Fruit fly (Drosophila melanogaster) whole organism, prepupa: ENCODE measurements around the gene beag.

Source experiments
- CG10631 ChIP-seq: fragments of 200-800 bp; sonication (Bioruptor generic); optimal IDR thresholded peaks from 2 replicates; lab custom pipeline; 2016; ENCODE audit warnings: missing biosample characterization, missing genetic modification characterization
- CG11294 ChIP-seq: fragments of 200-800 bp; sonication (Bioruptor generic); IDR thresholded peaks from 2 replicates; pipeline ENCODE4 v1.3.6; 2022; ENCODE audit warnings: missing biosample characterization, missing genetic modification characterization
- CG11762 ChIP-seq: fragments of 200-800 bp; sonication (Bioruptor generic); optimal IDR thresholded peaks from 3 replicates; lab custom pipeline; 2016; ENCODE audit warnings: missing biosample characterization, missing genetic modification characterization; ENCODE audit not compliant: insufficient read depth
- CG11902 ChIP-seq: fragments of 200-800 bp; sonication (Bioruptor generic); optimal IDR thresholded peaks from 3 replicates; lab custom pipeline; 2016; ENCODE audit warnings: missing biosample characterization, missing genetic modification characterization
- CG15336 ChIP-seq: fragments of 200-800 bp; sonication (Bioruptor generic); IDR thresholded peaks from 2 replicates; pipeline ENCODE4 v1.3.6; 2022; ENCODE audit warnings: missing biosample characterization, missing genetic modification characterization
- CG1621 ChIP-seq: fragments of 200-800 bp; sonication (Bioruptor generic); optimal IDR thresholded peaks from 3 replicates; lab custom pipeline; 2018; ENCODE audit warnings: missing biosample characterization, mild to moderate bottlenecking, missing genetic modification characterization
- CG3032 ChIP-seq: fragments of 200-800 bp; optimal IDR thresholded peaks from 2 replicates; lab custom pipeline; 2019; ENCODE audit warnings: missing biosample characterization, mild to moderate bottlenecking, missing genetic modification characterization, moderate library complexity
- CG31627 ChIP-seq: fragments of 200-800 bp; sonication (Bioruptor generic); optimal IDR thresholded peaks from 3 replicates; lab custom pipeline; 2016; ENCODE audit warnings: missing biosample characterization, missing genetic modification characterization
- CG34406 ChIP-seq: fragments of 200-800 bp; sonication (Bioruptor generic); optimal IDR thresholded peaks from 3 replicates; lab custom pipeline; 2016; ENCODE audit warnings: missing biosample characterization, missing genetic modification characterization
- CG3919 ChIP-seq: fragments of 200-800 bp; sonication (Bioruptor generic); optimal IDR thresholded peaks from 3 replicates; lab custom pipeline; 2016; ENCODE audit warnings: missing biosample characterization, missing genetic modification characterization
- CG4318 ChIP-seq: fragments of 200-800 bp; sonication (Bioruptor generic); optimal IDR thresholded peaks from 3 replicates; lab custom pipeline; 2017; ENCODE audit warnings: missing biosample characterization, mild to moderate bottlenecking, missing genetic modification characterization
- CG6163 ChIP-seq: fragments of 200-800 bp; sonication (Bioruptor generic); IDR thresholded peaks from 3 replicates; pipeline ENCODE4 v1.3.6; 2022; ENCODE audit warnings: missing biosample characterization, missing genetic modification characterization
- CG6276 ChIP-seq: fragments of 200-800 bp; sonication (Bioruptor generic); optimal IDR thresholded peaks from 2 replicates; lab custom pipeline; 2017; ENCODE audit warnings: missing biosample characterization, mild to moderate bottlenecking, missing genetic modification characterization
- CG6792 ChIP-seq: fragments of 200-800 bp; sonication (Bioruptor generic); optimal IDR thresholded peaks from 3 replicates; lab custom pipeline; 2016; ENCODE audit warnings: missing biosample characterization, missing genetic modification characterization
- CG8119 ChIP-seq: fragments of 200-800 bp; sonication (Bioruptor generic); IDR thresholded peaks from 3 replicates; pipeline ENCODE4 v1.3.6; 2022; ENCODE audit warnings: missing biosample characterization, missing genetic modification characterization
- CG8632 ChIP-seq: fragments of 200-800 bp; sonication (Bioruptor generic); optimal IDR thresholded peaks from 3 replicates; lab custom pipeline; 2016; ENCODE audit warnings: missing biosample characterization, missing genetic modification characterization
- Eip75B ChIP-seq: fragments of 200-800 bp; sonication (Bioruptor generic); optimal IDR thresholded peaks from 3 replicates; lab custom pipeline; 2016; ENCODE audit warnings: missing biosample characterization, missing genetic modification characterization
- Eip78C ChIP-seq: fragments of 200-800 bp; sonication (Bioruptor generic); peaks from one replicate; lab custom pipeline; 2016; ENCODE audit warnings: missing biosample characterization, missing genetic modification characterization
- Ets96B ChIP-seq: fragments of 200-800 bp; optimal IDR thresholded peaks from 2 replicates; lab custom pipeline; 2019; ENCODE audit warnings: missing biosample characterization, mild to moderate bottlenecking, missing genetic modification characterization, moderate library complexity
- Gug ChIP-seq: fragments of 200-800 bp; sonication (Bioruptor generic); IDR thresholded peaks from 2 replicates; pipeline ENCODE4 v1.3.6; 2022; ENCODE audit warnings: missing biosample characterization, missing genetic modification characterization
- Hr38 ChIP-seq: sonication (Bioruptor generic); optimal IDR thresholded peaks from 2 replicates; lab custom pipeline; 2016; ENCODE audit warnings: missing biosample characterization, missing genetic modification characterization
- Hr39 ChIP-seq: fragments of 200-800 bp; sonication (Bioruptor generic); optimal IDR thresholded peaks from 2 replicates; lab custom pipeline; 2016; ENCODE audit warnings: missing biosample characterization, missing genetic modification characterization
- Hr4 ChIP-seq: fragments of 200-800 bp; sonication (Bioruptor generic); optimal IDR thresholded peaks from 3 replicates; lab custom pipeline; 2016; ENCODE audit warnings: missing biosample characterization, missing genetic modification characterization
- Lpt ChIP-seq: fragments of 200-800 bp; sonication (Bioruptor generic); optimal IDR thresholded peaks from 3 replicates; lab custom pipeline; 2016; ENCODE audit warnings: missing biosample characterization, missing genetic modification characterization
- OdsH ChIP-seq: fragments of 200-800 bp; sonication (Bioruptor generic); optimal IDR thresholded peaks from 3 replicates; lab custom pipeline; 2016; ENCODE audit warnings: missing biosample characterization, missing genetic modification characterization
- Sox14 ChIP-seq: fragments of 200-800 bp; sonication (Bioruptor generic); optimal IDR thresholded peaks from 3 replicates; lab custom pipeline; 2016; ENCODE audit warnings: missing biosample characterization, missing genetic modification characterization
- achi ChIP-seq: fragments of 200-800 bp; sonication (Bioruptor generic); optimal IDR thresholded peaks from 3 replicates; lab custom pipeline; 2016; ENCODE audit warnings: missing biosample characterization, missing genetic modification characterization
- acj6 ChIP-seq: fragments of 200-800 bp; sonication (Bioruptor generic); optimal IDR thresholded peaks from 3 replicates; lab custom pipeline; 2016; ENCODE audit warnings: missing biosample characterization, missing genetic modification characterization
- cyc ChIP-seq: fragments of 200-800 bp; sonication (Bioruptor generic); optimal IDR thresholded peaks from 3 replicates; lab custom pipeline; 2016; ENCODE audit warnings: missing biosample characterization, missing genetic modification characterization
- eg ChIP-seq: fragments of 200-800 bp; sonication (Bioruptor generic); IDR thresholded peaks from 3 replicates; pipeline ENCODE4 v1.3.6; 2022; ENCODE audit warnings: missing biosample characterization, missing genetic modification characterization
- esn ChIP-seq: fragments of 200-800 bp; sonication (Bioruptor generic); optimal IDR thresholded peaks from 2 replicates; lab custom pipeline; 2016; ENCODE audit warnings: missing biosample characterization, mild to moderate bottlenecking, missing genetic modification characterization, moderate library complexity
- fd59A ChIP-seq: fragments of 200-800 bp; sonication (Bioruptor generic); optimal IDR thresholded peaks from 2 replicates; lab custom pipeline; 2017; ENCODE audit warnings: missing biosample characterization, mild to moderate bottlenecking, missing genetic modification characterization, missing genetic modification reagents
- fd85E ChIP-seq: fragments of 200-800 bp; sonication (Bioruptor generic); optimal IDR thresholded peaks from 3 replicates; lab custom pipeline; 2016; ENCODE audit warnings: missing biosample characterization, missing genetic modification characterization
- lz ChIP-seq: fragments of 200-800 bp; sonication (Bioruptor generic); optimal IDR thresholded peaks from 3 replicates; lab custom pipeline; 2016; ENCODE audit warnings: missing biosample characterization, missing genetic modification characterization
- pdm3 ChIP-seq: fragments of 200-800 bp; sonication (Bioruptor generic); optimal IDR thresholded peaks from 3 replicates; lab custom pipeline; 2016; ENCODE audit warnings: missing biosample characterization, missing genetic modification characterization
- salr ChIP-seq, 2 experiments: fragments of 200-800 bp; sonication (Bioruptor generic); optimal IDR thresholded peaks; 3 replicates each; lab custom pipeline; 2016 to 2018; ENCODE audit warnings: missing biosample characterization in 2 of 2, missing genetic modification characterization in 2 of 2, mild to moderate bottlenecking in 1 of 2
- spab ChIP-seq: fragments of 200-800 bp; sonication (Bioruptor generic); optimal IDR thresholded peaks from 2 replicates; lab custom pipeline; 2017; ENCODE audit warnings: missing biosample characterization, mild to moderate bottlenecking, missing genetic modification characterization, missing genetic modification reagents
- ss ChIP-seq, 2 experiments: fragments of 200-800 bp; sonication (Bioruptor generic); optimal IDR thresholded peaks; 2 replicates in 1 of 2; 3 replicates in 1 of 2; lab custom pipeline; 2017 to 2018; ENCODE audit warnings: mild to moderate bottlenecking in 2 of 2, missing biosample characterization in 2 of 2, missing genetic modification characterization in 2 of 2, moderate library complexity in 1 of 2
- svp ChIP-seq: fragments of 200-800 bp; sonication (Bioruptor generic); peaks from one replicate; lab custom pipeline; 2016; ENCODE audit warnings: missing biosample characterization, missing genetic modification characterization
- topi ChIP-seq: fragments of 200-800 bp; sonication (Bioruptor generic); optimal IDR thresholded peaks from 3 replicates; lab custom pipeline; 2016; ENCODE audit warnings: missing biosample characterization, missing genetic modification characterization
- vri ChIP-seq: fragments of 200-800 bp; sonication (Bioruptor generic); optimal IDR thresholded peaks from 3 replicates; lab custom pipeline; 2016; ENCODE audit warnings: missing biosample characterization, mild to moderate bottlenecking, missing genetic modification characterization

Gene beag

dm6 chr3R:9038652-9039051, 26.2 kb downstream of the beag start, which contains the start of gene hyx:
TSS of gene hyx (plus strand) at chr3R:9038760.
- TF ChIP-seq CG3032 (tag; lab: Kevin White, UChicago) (peak; percentile 36), acj6 (peak; percentile 30), Hr39 (peak; percentile 52), CG31627 (GFP tag; lab: Kevin White, UChicago) (peak; percentile 20), topi (GFP tag; lab: Kevin White, UChicago) (peak; percentile 40), cyc (GFP tag; lab: Kevin White, UChicago) (peak; percentile 27), Sox14 (GFP tag; lab: Kevin White, UChicago) (peak; percentile 30), lz (GFP tag; lab: Kevin White, UChicago) (peak; percentile 12), esn (GFP tag; lab: Kevin White, UChicago) (peak; percentile 54), Eip75B (GFP tag; lab: Kevin White, UChicago) (peak; percentile 36), Hr4 (GFP tag; lab: Kevin White, UChicago) (peak; percentile 53), CG10631 (GFP tag; lab: Kevin White, UChicago) (peak; percentile 1), CG34406 (GFP tag; lab: Kevin White, UChicago) (no peak), svp (GFP tag; lab: Kevin White, UChicago) (peak; percentile 96), CG8119 (no peak), CG6276 (GFP tag; lab: Kevin White, UChicago) (no peak), Eip78C (GFP tag; lab: Kevin White, UChicago) (peak; percentile 81), CG15336 (GFP tag; lab: Robert Waterston, UW) (peak; percentile 19; the same call in 1 of the 2 replicates), spab (GFP tag; lab: Kevin White, UChicago) (no peak), pdm3 (no peak), achi (GFP tag; lab: Kevin White, UChicago) (peak; percentile 2), eg (GFP tag; lab: Robert Waterston, UW) (peak; percentile 33; the same call in 2 of the 3 replicates), Lpt (GFP tag; lab: Kevin White, UChicago) (peak; percentile 22), CG4318 (GFP tag; lab: Kevin White, UChicago) (no peak)

DNA sequence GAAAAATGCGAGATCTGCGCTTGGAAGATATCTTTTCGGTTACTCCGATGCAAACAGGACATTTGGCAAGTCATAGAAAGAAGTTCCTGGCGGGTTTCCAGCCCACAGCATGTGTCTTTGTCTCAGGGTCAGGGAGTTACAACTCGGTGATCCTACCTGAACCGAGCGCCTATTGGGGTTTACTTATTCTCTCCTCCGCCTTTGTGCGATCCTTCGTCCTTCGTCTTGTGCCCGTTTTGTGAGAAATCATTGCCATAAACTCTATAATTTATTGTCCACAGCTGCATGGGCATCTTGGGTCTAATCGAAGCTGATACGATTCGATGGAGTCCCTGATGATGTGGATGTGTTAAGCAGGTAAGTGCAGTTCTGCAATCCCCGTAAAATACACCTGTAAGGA, 26.9 kb downstream of the beag start:
- no peak for TF ChIP-seq fd59A
- TF ChIP-seq CG8119: no peak

DNA sequence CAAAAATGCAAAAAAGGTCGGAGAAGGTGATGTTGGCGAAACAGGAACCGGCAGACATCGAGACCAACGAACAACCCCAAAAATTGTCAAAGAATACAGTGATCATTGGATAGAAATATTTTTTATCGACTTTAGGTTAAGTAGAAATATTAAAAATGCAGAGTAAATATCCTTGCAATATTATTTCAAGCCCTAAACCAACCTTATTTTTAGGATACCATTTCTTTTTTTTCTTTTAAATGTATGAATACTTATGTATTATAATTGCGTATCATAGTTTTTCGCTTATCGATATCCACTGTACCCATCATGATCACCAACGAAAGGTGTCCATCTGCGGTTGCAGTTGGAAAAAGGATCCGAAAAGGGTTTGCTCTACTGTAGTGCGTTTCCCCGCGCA, 29.6 kb downstream of the beag start:
- TF ChIP-seq CG31627 (GFP tag; lab: Kevin White, UChicago) (peak; percentile 3), lz (GFP tag; lab: Kevin White, UChicago) (peak; percentile 21), Eip78C (GFP tag; lab: Kevin White, UChicago) (peak; percentile 52), cyc (GFP tag; lab: Kevin White, UChicago) (peak; percentile 7), topi (GFP tag; lab: Kevin White, UChicago) (peak; percentile 15), esn (GFP tag; lab: Kevin White, UChicago) (peak; percentile 38), CG1621 (tag; lab: Kevin White, UChicago) (no peak), svp (GFP tag; lab: Kevin White, UChicago) (peak; percentile 59), Sox14 (GFP tag; lab: Kevin White, UChicago) (no peak), CG6792 (GFP tag; lab: Kevin White, UChicago) (no peak), Hr38 (GFP tag; lab: Kevin White, UChicago) (no peak)

dm6 chr3R:9033619-9034401, 31.1 kb downstream of the beag start:
- TF ChIP-seq Eip75B (GFP tag; lab: Kevin White, UChicago) (peak; percentile 84), CG3919 (GFP tag; lab: Kevin White, UChicago) (peak; percentile 78), Ets96B (tag; lab: Kevin White, UChicago) (peak; percentile 90), OdsH (GFP tag; lab: Kevin White, UChicago) (peak; percentile 78), CG11902 (GFP tag; lab: Kevin White, UChicago) (peak; percentile 46), Gug (GFP tag; lab: Robert Waterston, UW) (peak; percentile 49), cyc (GFP tag; lab: Kevin White, UChicago) (peak; percentile 58), CG6163 (GFP tag; lab: Robert Waterston, UW) (peak; percentile 70; the same call in 2 of the 3 replicates), salr (GFP tag; optimal IDR thresholded peaks at IDR 0.05; lab: Kevin White, UChicago) (peak in 1 of 2 experiments; percentile 84), Hr4 (GFP tag; lab: Kevin White, UChicago) (peak; percentile 77), CG11762 (GFP tag; lab: Kevin White, UChicago) (peak; percentile 70), CG6276 (GFP tag; lab: Kevin White, UChicago) (peak; percentile 91), spab (GFP tag; lab: Kevin White, UChicago) (peak; percentile 84), Eip78C (GFP tag; lab: Kevin White, UChicago) (peak; percentile 97), CG11294 (GFP tag; lab: Robert Waterston, UW) (peak; percentile 50; the same call in 1 of the 2 replicates), Lpt (GFP tag; lab: Kevin White, UChicago) (peak; percentile 76), lz (GFP tag; lab: Kevin White, UChicago) (peak; percentile 84), achi (GFP tag; lab: Kevin White, UChicago) (peak; percentile 84), CG8632 (GFP tag; lab: Kevin White, UChicago) (peak; percentile 86), ss (GFP tag; optimal IDR thresholded peaks at IDR 0.05; lab: Kevin White, UChicago) (peak; percentile 80 to 87), Hr38 (GFP tag; lab: Kevin White, UChicago) (no peak), fd85E (no peak), CG8119 (peak; percentile 88), fd59A (peak; percentile 81), CG3032 (tag; lab: Kevin White, UChicago) (peak; percentile 91), vri (GFP tag; lab: Kevin White, UChicago) (peak; percentile 63)
